Worm (Caenorhabditis elegans): ENCODE results near the gene C34E10.9.

The C34E10.9 gene

DNA sequence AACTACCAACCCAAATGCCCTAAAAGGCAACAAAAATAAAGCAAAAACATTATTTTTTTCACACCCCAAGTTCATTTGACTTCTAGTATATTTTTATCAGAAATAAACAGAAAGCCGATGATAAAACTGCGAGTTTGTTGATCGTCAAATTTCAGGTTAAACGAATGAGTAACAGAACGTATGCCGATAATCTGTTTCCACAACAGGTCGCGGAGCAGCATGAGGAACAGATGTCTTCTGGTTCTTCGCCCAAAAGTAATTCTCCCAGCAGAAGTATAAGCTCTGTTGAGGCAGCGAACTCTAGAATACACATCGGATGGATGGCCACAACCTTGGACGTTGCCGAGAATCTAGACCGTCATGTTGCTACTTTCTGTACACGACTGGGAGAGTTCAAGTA is 32.8 kb downstream of the C34E10.9 start, which contains the start of gene prmt-5 (continued):
- TF ChIP-seq nfyb-1 (GFP tag; IDR thresholded peaks at IDR 0.05) (peak; percentile 91), hmg-1.2 (GFP tag; IDR thresholded peaks at IDR 0.05) (peak; percentile 44; the same call in 1 of the 2 replicates), ceh-100 (GFP tag; IDR thresholded peaks at IDR 0.05) (peak; percentile 56), hlh-12 (tag; optimal IDR thresholded peaks at IDR 0.05) (no peak), ztf-3 (GFP tag; optimal IDR thresholded peaks at IDR 0.05) (peak; percentile 73), unc-130 (GFP tag; optimal IDR thresholded peaks at IDR 0.05) (peak; percentile 67), madf-8 (GFP tag; conservative IDR thresholded peaks at IDR 0.05) (no peak)

DNA sequence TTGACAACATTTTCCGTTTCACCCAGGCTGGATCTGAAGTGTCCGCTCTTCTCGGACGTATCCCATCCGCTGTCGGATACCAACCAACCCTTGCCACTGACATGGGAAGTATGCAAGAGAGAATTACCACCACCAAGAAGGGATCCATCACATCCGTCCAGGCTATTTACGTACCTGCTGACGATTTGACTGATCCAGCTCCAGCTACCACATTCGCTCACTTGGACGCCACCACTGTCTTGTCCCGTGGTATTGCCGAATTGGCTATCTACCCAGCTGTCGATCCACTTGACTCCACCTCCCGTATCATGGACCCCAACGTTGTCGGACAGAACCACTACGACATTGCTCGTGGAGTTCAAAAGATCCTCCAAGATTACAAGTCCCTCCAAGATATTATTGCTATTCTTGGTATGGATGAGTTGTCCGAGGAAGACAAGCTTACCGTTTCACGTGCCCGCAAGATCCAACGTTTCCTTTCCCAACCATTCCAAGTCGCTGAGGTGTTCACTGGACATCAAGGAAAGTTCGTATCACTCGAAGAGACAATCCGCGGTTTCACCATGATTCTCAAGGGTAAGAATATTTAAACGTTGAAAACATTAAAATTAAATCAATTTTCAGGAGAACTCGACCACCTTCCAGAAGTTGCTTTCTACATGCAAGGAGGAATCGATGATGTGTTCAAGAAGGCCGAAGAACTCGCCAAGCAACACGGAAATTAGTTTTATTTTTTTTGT is 33.5 kb downstream of the C34E10.9 start:
- no peak for TF ChIP-seq Y67H2A.10 (GFP tag; conservative IDR thresholded peaks at IDR 0.05)
- no peak for TF ChIP-seq nhr-80 (tag; optimal IDR thresholded peaks at IDR 0.05)
- TF ChIP-seq K12H6.12 (tag; optimal IDR thresholded peaks at IDR 0.05): no peak
- peak; percentile 4 for TF ChIP-seq ZK185.1 (tag; optimal IDR thresholded peaks at IDR 0.05; ENCODE audit: poor library complexity, severe bottlenecking)
- TF ChIP-seq Y53G8AR.9 (GFP tag; conservative IDR thresholded peaks at IDR 0.05): peak; percentile 34; the same call in 1 of the 2 replicates
- TF ChIP-seq F37B4.10 (GFP tag; IDR thresholded peaks at IDR 0.05): 0 out of 2 replicates have a peak, but pooled peaks have one; percentile 27
- TF ChIP-seq madf-8 (GFP tag; conservative IDR thresholded peaks at IDR 0.05): no peak
- no peak for TF ChIP-seq rpc-1 (optimal IDR thresholded peaks at IDR 0.05)
- TF ChIP-seq rpc-1 (tag; optimal IDR thresholded peaks at IDR 0.05): no peak
- TF ChIP-seq nhr-120 (GFP tag; IDR thresholded peaks at IDR 0.05): no peak
- no peak for TF ChIP-seq unc-62 (GFP tag; optimal IDR thresholded peaks at IDR 0.05)
- 0 out of 2 replicates have a peak, but pooled peaks have one; percentile 60 for TF ChIP-seq ceh-58 (GFP tag; IDR thresholded peaks at IDR 0.05)
- no peak for TF ChIP-seq Y95B8A.8 (GFP tag; IDR thresholded peaks at IDR 0.05)
- TF ChIP-seq D2030.7 (GFP tag; IDR thresholded peaks at IDR 0.05): no peak
- TF ChIP-seq B0336.3 (GFP tag; IDR thresholded peaks at IDR 0.05): no peak
- TF ChIP-seq lin-26 (GFP tag; IDR thresholded peaks at IDR 0.05): no peak
- 0 out of 2 replicates have a peak, but pooled peaks have one; percentile 28 for TF ChIP-seq madf-3 (GFP tag; IDR thresholded peaks at IDR 0.05)
- TF ChIP-seq mes-4 (tag; optimal IDR thresholded peaks at IDR 0.05): no peak
- no peak for TF ChIP-seq snpc-4 (GFP tag; optimal IDR thresholded peaks at IDR 0.05)
- no peak for TF ChIP-seq snpc-4 (tag; optimal IDR thresholded peaks at IDR 0.05)
- TF ChIP-seq aptf-2 (GFP tag; conservative IDR thresholded peaks at IDR 0.05): no peak
- TF ChIP-seq ceh-27 (GFP tag; optimal IDR thresholded peaks at IDR 0.05): no peak
- TF ChIP-seq egl-44 (GFP tag; IDR thresholded peaks at IDR 0.05): no peak
- TF ChIP-seq F10E7.11 (tag; optimal IDR thresholded peaks at IDR 0.05): no peak

DNA sequence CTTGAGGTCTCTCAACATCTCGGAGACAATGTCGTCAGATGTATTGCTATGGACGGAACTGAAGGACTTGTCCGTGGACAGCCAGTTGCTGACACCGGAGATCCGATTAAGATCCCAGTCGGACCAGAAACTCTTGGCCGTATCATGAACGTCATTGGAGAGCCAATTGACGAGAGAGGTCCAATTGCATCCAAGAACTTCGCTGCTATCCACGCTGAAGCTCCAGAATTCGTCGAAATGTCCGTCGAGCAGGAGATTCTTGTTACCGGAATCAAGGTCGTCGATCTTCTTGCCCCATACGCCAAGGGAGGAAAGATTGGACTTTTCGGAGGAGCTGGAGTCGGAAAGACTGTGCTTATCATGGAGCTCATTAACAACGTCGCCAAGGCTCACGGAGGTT is 34.4 kb downstream of the C34E10.9 start:
- no peak for TF ChIP-seq sptf-2 (GFP tag; optimal IDR thresholded peaks at IDR 0.05)
- TF ChIP-seq snpc-3.4 (tag; optimal IDR thresholded peaks at IDR 0.05): no peak
- no peak for TF ChIP-seq Y95B8A.8 (GFP tag; IDR thresholded peaks at IDR 0.05)
- no peak for TF ChIP-seq B0261.1 (tag; optimal IDR thresholded peaks at IDR 0.05)
- TF ChIP-seq tbx-9 (tag; optimal IDR thresholded peaks at IDR 0.05; ENCODE audit: borderline replicate concordance): no peak
- TF ChIP-seq F49E8.2 (tag; optimal IDR thresholded peaks at IDR 0.05; ENCODE audit: insufficient read depth): no peak
- TF ChIP-seq cebp-1 (GFP tag; IDR thresholded peaks at IDR 0.05): no peak
- no peak for TF ChIP-seq cebp-1 (tag; optimal IDR thresholded peaks at IDR 0.05)
- no peak for TF ChIP-seq pbrm-1 (GFP tag; IDR thresholded peaks at IDR 0.05)
- no peak for TF ChIP-seq hlh-26 (GFP tag; conservative IDR thresholded peaks at IDR 0.05)
- TF ChIP-seq Y56A3A.18 (GFP tag; IDR thresholded peaks at IDR 0.05): no peak
- TF ChIP-seq attf-6 (GFP tag; IDR thresholded peaks at IDR 0.05): no peak
- TF ChIP-seq somi-1 (GFP tag; optimal IDR thresholded peaks at IDR 0.05): no peak
- TF ChIP-seq attf-5 (GFP tag; optimal IDR thresholded peaks at IDR 0.05): no peak
- no peak for TF ChIP-seq bed-1 (GFP tag; IDR thresholded peaks at IDR 0.05)
- no peak for TF ChIP-seq snpc-1.1 (tag; optimal IDR thresholded peaks at IDR 0.05; ENCODE audit: insufficient read depth)
- TF ChIP-seq F10E7.11 (tag; optimal IDR thresholded peaks at IDR 0.05): no peak
- no peak for TF ChIP-seq hmg-1.2 (GFP tag; IDR thresholded peaks at IDR 0.05)
- TF ChIP-seq rcor-1 (GFP tag; IDR thresholded peaks at IDR 0.05): no peak
